Worm (Caenorhabditis elegans) whole organism, L3 larva: Measurements from ENCODE around the gene dpy-2.

Source experiments
- ZK546.5 ChIP-seq: sonication (generic microtip); optimal IDR thresholded peaks from 2 replicates; lab custom pipeline; 2017; ENCODE audit warnings: missing biosample characterization, missing genetic modification characterization
- elt-1 ChIP-seq: fragments of 150-350 bp; optimal IDR thresholded peaks from 2 replicates; lab custom pipeline; 2014; ENCODE audit warnings: missing biosample characterization, missing genetic modification characterization
- elt-3 ChIP-seq, 3 experiments: fragments of 150-350 bp in 1 of 3; sonication (generic microtip) in 2 of 3; optimal IDR thresholded peaks; 2 replicates in 2 of 3; 4 replicates in 1 of 3; lab custom pipeline; 2014 to 2017; ENCODE audit warnings: missing biosample characterization in 3 of 3, missing genetic modification characterization in 3 of 3
- lin-15B ChIP-seq: fragments of 150-350 bp; optimal IDR thresholded peaks from 2 replicates; lab custom pipeline; 2014; ENCODE audit warnings: missing biosample characterization, missing genetic modification characterization
- unc-62 ChIP-seq: fragments of 150-350 bp; sonication (generic microtip); optimal IDR thresholded peaks from 4 replicates; lab custom pipeline; 2014; ENCODE audit warnings: missing biosample characterization, missing genetic modification reagents, missing genetic modification characterization

- TF ChIP-seq ZK546.5 (tag; lab: Kevin White, UChicago), result no peak
- TF ChIP-seq lin-15B (tag; lab: Kevin White, UChicago), result no peak
- no peak for TF ChIP-seq elt-1
- no peak for TF ChIP-seq elt-3 (tag; optimal IDR thresholded peaks at IDR 0.05; lab: Kevin White, UChicago)
- no peak for TF ChIP-seq unc-62 (GFP tag; lab: Kevin White, UChicago)
Measured at ce11 chrII:6705593-6706228, 8.4 kb upstream of the dpy-2 start, which contains the start of gene rpy-1.
